Fruit fly (Drosophila melanogaster): Measurements from ENCODE around the gene Diedel.

Gene Diedel

dm6 chr3R:29478952-29479538 lies 14.6 kb upstream of the Diedel start (continued):
- TF ChIP-seq CG1233 (GFP tag; optimal IDR thresholded peaks at IDR 0.05) (peak; percentile 51), gcm2 (GFP tag; optimal IDR thresholded peaks at IDR 0.05) (no peak), Ets65A (GFP tag) (peak; percentile 94), CG4282 (GFP tag; optimal IDR thresholded peaks at IDR 0.05) (no peak), nerfin-2 (GFP tag; IDR thresholded peaks at IDR 0.05; ENCODE audit: partially characterized antibody) (no peak), Dp (GFP tag; optimal IDR thresholded peaks at IDR 0.05) (no peak), sim (GFP tag; IDR thresholded peaks at IDR 0.05) (0 out of 2 replicates have a peak, but pooled peaks have one; percentile 36), hb (GFP tag; IDR thresholded peaks at IDR 0.05; ENCODE audit: partially characterized antibody) (no peak), ato (GFP tag; IDR thresholded peaks at IDR 0.05; ENCODE audit: partially characterized antibody) (no peak), CG11456 (GFP tag; IDR thresholded peaks at IDR 0.05) (peak; percentile 55; the same call in 2 of the 3 replicates), gsb (GFP tag; IDR thresholded peaks at IDR 0.05) (peak; percentile 29; the same call in 1 of the 2 replicates), CG15696 (tag; optimal IDR thresholded peaks at IDR 0.05) (no peak), eyg (GFP tag; optimal IDR thresholded peaks at IDR 0.05) (peak; percentile 1), h (optimal IDR thresholded peaks at IDR 0.05) (no peak), CG9609 (GFP tag; optimal IDR thresholded peaks at IDR 0.05) (peak; percentile 20), CG16813 (GFP tag; IDR thresholded peaks at IDR 0.05; ENCODE audit: partially characterized antibody) (0 out of 3 replicates have a peak, but pooled peaks have one; percentile 8), CG34224 (GFP tag; IDR thresholded peaks at IDR 0.05; ENCODE audit: partially characterized antibody) (0 out of 3 replicates have a peak, but pooled peaks have one; percentile 10), CG10565 (GFP tag; optimal IDR thresholded peaks at IDR 0.05) (no peak), ken (GFP tag; IDR thresholded peaks at IDR 0.05) (peak; percentile 76), CG18619 (GFP tag; optimal IDR thresholded peaks at IDR 0.05) (peak; percentile 41), Dek (tag; optimal IDR thresholded peaks at IDR 0.05) (peak; percentile 57), fd102C (GFP tag; optimal IDR thresholded peaks at IDR 0.05) (no peak), CG8924 (tag; optimal IDR thresholded peaks at IDR 0.05) (peak; percentile 73), Antp (GFP tag; optimal IDR thresholded peaks at IDR 0.05) (no peak), stc (GFP tag; IDR thresholded peaks at IDR 0.05) (peak; percentile 72), Bdp1 (GFP tag; optimal IDR thresholded peaks at IDR 0.05) (no peak), B-H1 (GFP tag; IDR thresholded peaks at IDR 0.05) (peak; percentile 52; the same call in 2 of the 3 replicates), tap (tag; optimal IDR thresholded peaks at IDR 0.05) (peak; percentile 75), CG31224 (GFP tag; IDR thresholded peaks at IDR 0.05) (peak; percentile 54), hth (optimal IDR thresholded peaks at IDR 0.05) (no peak), CG6813 (GFP tag; optimal IDR thresholded peaks at IDR 0.05) (peak; percentile 47), CG9817 (tag; optimal IDR thresholded peaks at IDR 0.05) (peak; percentile 54), CG13624 (GFP tag; optimal IDR thresholded peaks at IDR 0.05) (peak; percentile 40), CG32532 (GFP tag; IDR thresholded peaks at IDR 0.05) (peak; percentile 74; the same call in 1 of the 2 replicates), E2f1 (GFP tag; IDR thresholded peaks at IDR 0.05) (peak; percentile 48), Doc2 (GFP tag; IDR thresholded peaks at IDR 0.05) (peak; percentile 30; the same call in 1 of the 2 replicates), mam (GFP tag; optimal IDR thresholded peaks at IDR 0.05) (peak; percentile 13), NfI (GFP tag; optimal IDR thresholded peaks at IDR 0.05) (peak; percentile 57), CG8290 (GFP tag; optimal IDR thresholded peaks at IDR 0.05) (no peak), CG8290 (tag; optimal IDR thresholded peaks at IDR 0.05) (peak in 1 of 2 experiments; percentile 50), CG30431 (GFP tag; optimal IDR thresholded peaks at IDR 0.05) (no peak), NC2β (GFP tag; optimal IDR thresholded peaks at IDR 0.05) (no peak), CG10431 (GFP tag; optimal IDR thresholded peaks at IDR 0.05) (no peak), CG12155 (GFP tag; optimal IDR thresholded peaks at IDR 0.05) (no peak), ranshi (GFP tag; IDR thresholded peaks at IDR 0.05) (peak; percentile 63; the same call in 1 of the 2 replicates), cas (GFP tag; IDR thresholded peaks at IDR 0.05) (peak; percentile 53; the same call in 1 of the 2 replicates), seq (GFP tag; IDR thresholded peaks at IDR 0.05) (peak; percentile 75), crol (GFP tag; IDR thresholded peaks at IDR 0.05) (no peak), Sox102F (GFP tag; optimal IDR thresholded peaks at IDR 0.05) (peak; percentile 83), pum (GFP tag; optimal IDR thresholded peaks at IDR 0.05) (no peak), CG7271 (tag; optimal IDR thresholded peaks at IDR 0.05) (no peak)
